Fruit fly (Drosophila melanogaster): ENCODE results near the gene CanA-14F.
A peak's percentile ranks its signal among the peaks of the same experiment; 100 is the strongest.

CanA-14F gene

dm6 chrX:16579978-16580377, 7.0 kb downstream of the CanA-14F start (continued):
- TF ChIP-seq Stat92E (GFP tag; optimal IDR thresholded peaks at IDR 0.05) (no peak), so (GFP tag; IDR thresholded peaks at IDR 0.05) (no peak), shn (GFP tag; optimal IDR thresholded peaks at IDR 0.05) (no peak), CG6175 (GFP tag; IDR thresholded peaks at IDR 0.05) (no peak), CG4282 (GFP tag; optimal IDR thresholded peaks at IDR 0.05) (no peak), CG1233 (GFP tag; optimal IDR thresholded peaks at IDR 0.05) (no peak), CG2202 (tag; optimal IDR thresholded peaks at IDR 0.05) (no peak), croc (GFP tag; conservative IDR thresholded peaks at IDR 0.05) (no peak), CG3995 (GFP tag; optimal IDR thresholded peaks at IDR 0.05) (no peak), CG15073 (GFP tag; optimal IDR thresholded peaks at IDR 0.05) (no peak), Hr78 (GFP tag; optimal IDR thresholded peaks at IDR 0.05) (no peak), dm (GFP tag; optimal IDR thresholded peaks at IDR 0.05) (no peak), gfzf (GFP tag; optimal IDR thresholded peaks at IDR 0.05) (no peak), ssp (GFP tag; IDR thresholded peaks at IDR 0.05) (0 out of 2 replicates have a peak, but pooled peaks have one; percentile 8), CG8388 (GFP tag; optimal IDR thresholded peaks at IDR 0.05) (no peak), CG10431 (GFP tag; optimal IDR thresholded peaks at IDR 0.05) (no peak), zfh2 (GFP tag; optimal IDR thresholded peaks at IDR 0.05) (no peak), ewg (GFP tag; optimal IDR thresholded peaks at IDR 0.05) (peak; percentile 18), pb (GFP tag; optimal IDR thresholded peaks at IDR 0.05) (no peak), CG1024 (GFP tag; IDR thresholded peaks at IDR 0.05) (no peak), chif (GFP tag; optimal IDR thresholded peaks at IDR 0.05) (no peak), CG17912 (GFP tag; optimal IDR thresholded peaks at IDR 0.05) (no peak), sd (tag; optimal IDR thresholded peaks at IDR 0.05) (no peak), Usf (GFP tag; optimal IDR thresholded peaks at IDR 0.05) (no peak), CG8089 (GFP tag; optimal IDR thresholded peaks at IDR 0.05) (no peak), CG13894 (tag; optimal IDR thresholded peaks at IDR 0.05) (no peak), NC2β (GFP tag; optimal IDR thresholded peaks at IDR 0.05) (no peak), ind (GFP tag; optimal IDR thresholded peaks at IDR 0.05) (peak; percentile 28), hkb (optimal IDR thresholded peaks at IDR 0.05) (no peak), hkb (GFP tag; IDR thresholded peaks at IDR 0.05) (0 out of 2 replicates have a peak, but pooled peaks have one; percentile 21), E2f2 (GFP tag; IDR thresholded peaks at IDR 0.05) (0 out of 2 replicates have a peak, but pooled peaks have one; percentile 10), hbn (GFP tag; IDR thresholded peaks at IDR 0.05; ENCODE audit: partially characterized antibody) (no peak), caup (GFP tag; optimal IDR thresholded peaks at IDR 0.05; ENCODE audit: severe bottlenecking) (peak; percentile 52), Tbp (GFP tag; optimal IDR thresholded peaks at IDR 0.05) (no peak), Atf3 (GFP tag; optimal IDR thresholded peaks at IDR 0.05) (no peak), CG31388 (GFP tag; optimal IDR thresholded peaks at IDR 0.05) (no peak), Ssrp (tag; optimal IDR thresholded peaks at IDR 0.05) (peak; percentile 38), stwl (tag; optimal IDR thresholded peaks at IDR 0.05) (no peak), CG15514 (GFP tag; optimal IDR thresholded peaks at IDR 0.05) (peak; percentile 25), corto (GFP tag; optimal IDR thresholded peaks at IDR 0.05) (no peak), pan (optimal IDR thresholded peaks at IDR 0.05) (no peak), pan (GFP tag; optimal IDR thresholded peaks at IDR 0.05 in 1 of 2, IDR thresholded peaks at IDR 0.05 in 1 of 2) (peak in 1 of 2 experiments; percentile 42), CG1602 (GFP tag; optimal IDR thresholded peaks at IDR 0.05) (no peak), CG11093 (GFP tag; IDR thresholded peaks at IDR 0.05) (no peak), Myb (GFP tag; optimal IDR thresholded peaks at IDR 0.05) (no peak), BtbVII (GFP tag; optimal IDR thresholded peaks at IDR 0.05) (peak; percentile 28), CG5953 (GFP tag; IDR thresholded peaks at IDR 0.05) (no peak), da (GFP tag; optimal IDR thresholded peaks at IDR 0.05) (no peak), Mad (GFP tag; optimal IDR thresholded peaks at IDR 0.05) (no peak), Pdp1 (GFP tag; optimal IDR thresholded peaks at IDR 0.05) (no peak), CG31224 (GFP tag; IDR thresholded peaks at IDR 0.05) (no peak), fru (optimal IDR thresholded peaks at IDR 0.05) (no peak)
